Fruit fly (Drosophila melanogaster) whole organism, embryonic: ENCODE measurements around the gene Shmt.

ENCODE experiments used
- BEAF-32 ChIP-seq: fragments of 200-800 bp; sonication (Bioruptor generic); optimal IDR thresholded peaks from 3 replicates; lab custom pipeline; 2017; ENCODE audit warnings: missing biosample characterization, missing genetic modification characterization, mild to moderate bottlenecking, moderate library complexity, missing genetic modification reagents
- Blimp-1 ChIP-seq: fragments of 200-800 bp; sonication (Bioruptor generic); optimal IDR thresholded peaks from 3 replicates; lab custom pipeline; 2018; ENCODE audit warnings: missing biosample characterization, missing genetic modification characterization, mild to moderate bottlenecking, moderate library complexity, missing genetic modification reagents
- CG10979 ChIP-seq: fragments of 200-800 bp; sonication (Bioruptor generic); optimal IDR thresholded peaks from 2 replicates; lab custom pipeline; 2018; ENCODE audit warnings: missing biosample characterization, mild to moderate bottlenecking, missing genetic modification characterization, moderate library complexity
- CG12219 ChIP-seq: fragments of 200-800 bp; sonication (Bioruptor generic); optimal IDR thresholded peaks from 3 replicates; lab custom pipeline; 2018; ENCODE audit warnings: missing biosample characterization, mild to moderate bottlenecking, missing genetic modification characterization
- CG12744 ChIP-seq: fragments of 200-800 bp; sonication (Bioruptor generic); optimal IDR thresholded peaks from 2 replicates; lab custom pipeline; 2016; ENCODE audit warnings: missing biosample characterization, missing genetic modification characterization
- CG14965 ChIP-seq: fragments of 200-800 bp; sonication (Bioruptor generic); optimal IDR thresholded peaks from 2 replicates; lab custom pipeline; 2016; ENCODE audit warnings: missing biosample characterization, missing genetic modification characterization, borderline replicate concordance
- CG16813 ChIP-seq: fragments of 200-800 bp; sonication (Bioruptor generic); IDR thresholded peaks from 3 replicates; pipeline ENCODE4 v1.3.6; 2022; ENCODE audit warnings: missing biosample characterization, missing genetic modification characterization; ENCODE audit not compliant: partially characterized antibody
- CG2116 ChIP-seq: fragments of 200-800 bp; sonication (Bioruptor generic); optimal IDR thresholded peaks from 3 replicates; lab custom pipeline; 2018; ENCODE audit warnings: missing biosample characterization, mild to moderate bottlenecking, missing genetic modification characterization
- CG34422 ChIP-seq: fragments of 200-800 bp; sonication (Bioruptor generic); IDR thresholded peaks from 3 replicates; pipeline ENCODE4 v1.3.6; 2022; ENCODE audit warnings: missing biosample characterization, missing genetic modification characterization
- CG7357 ChIP-seq: fragments of 200-800 bp; sonication (Bioruptor generic); IDR thresholded peaks from 3 replicates; pipeline ENCODE4 v1.3.6; 2022; ENCODE audit warnings: missing biosample characterization, missing genetic modification characterization
- CG7928 ChIP-seq: fragments of 200-800 bp; sonication (Bioruptor generic); optimal IDR thresholded peaks from 2 replicates; lab custom pipeline; 2017; ENCODE audit warnings: missing biosample characterization, mild to moderate bottlenecking, missing genetic modification characterization
- CG7963 ChIP-seq: fragments of 200-800 bp; sonication (Bioruptor generic); IDR thresholded peaks from 3 replicates; pipeline ENCODE4 v1.3.6; 2022; ENCODE audit warnings: missing biosample characterization, missing genetic modification characterization; ENCODE audit not compliant: partially characterized antibody
- CG8924 ChIP-seq: fragments of 200-800 bp; optimal IDR thresholded peaks from 3 replicates; lab custom pipeline; 2019; ENCODE audit warnings: missing biosample characterization, mild to moderate bottlenecking, missing genetic modification characterization, moderate library complexity
- CG9215 ChIP-seq: fragments of 200-800 bp; sonication (Bioruptor generic); IDR thresholded peaks from 2 replicates; pipeline ENCODE4 v1.3.6; 2022; ENCODE audit warnings: missing biosample characterization, missing genetic modification characterization
- Dip2 ChIP-seq: fragments of 200-800 bp; sonication (Bioruptor generic); IDR thresholded peaks from 2 replicates; pipeline ENCODE4 v1.3.6; 2022; ENCODE audit warnings: missing biosample characterization, missing genetic modification characterization
- Dp ChIP-seq: fragments of 200-800 bp; sonication (Bioruptor generic); optimal IDR thresholded peaks from 2 replicates; lab custom pipeline; 2018; ENCODE audit warnings: missing biosample characterization, mild to moderate bottlenecking, missing genetic modification characterization, moderate library complexity
- HHEX ChIP-seq: fragments of 200-800 bp; sonication (Bioruptor generic); optimal IDR thresholded peaks from 3 replicates; lab custom pipeline; 2017; ENCODE audit warnings: missing biosample characterization, mild to moderate bottlenecking, missing genetic modification characterization, missing genetic modification reagents
- HmgD ChIP-seq: fragments of 200-800 bp; sonication (Bioruptor generic); optimal IDR thresholded peaks from 3 replicates; lab custom pipeline; 2016; ENCODE audit warnings: missing biosample characterization, missing genetic modification characterization
- Hr78 ChIP-seq, 2 experiments: fragments of 200-800 bp in 1 of 2; fragments of >200 bp in 1 of 2; sonication (Bioruptor generic) in 1 of 2; optimal IDR thresholded peaks; 2 replicates each; lab custom pipeline; 2017 to 2019; ENCODE audit warnings: missing biosample characterization in 2 of 2, missing genetic modification characterization in 2 of 2, mild to moderate bottlenecking in 1 of 2, moderate library complexity in 1 of 2
- MTF-1 ChIP-seq: fragments of 200-800 bp; sonication (Bioruptor generic); optimal IDR thresholded peaks from 2 replicates; lab custom pipeline; 2018; ENCODE audit warnings: missing biosample characterization, mild to moderate bottlenecking, missing genetic modification characterization, borderline replicate concordance
- Max ChIP-seq: fragments of 200-800 bp; sonication (Bioruptor generic); optimal IDR thresholded peaks from 2 replicates; lab custom pipeline; 2016; ENCODE audit warnings: missing biosample characterization, mild to moderate bottlenecking, missing genetic modification characterization
- Med ChIP-seq: fragments of 200-800 bp; sonication (Bioruptor generic); peaks from one replicate; lab custom pipeline; 2016; ENCODE audit warnings: missing biosample characterization, missing genetic modification characterization, mild to moderate bottlenecking, inconsistent platforms, moderate library complexity
- NK7.1 ChIP-seq: fragments of 200-800 bp; sonication (Bioruptor generic); optimal IDR thresholded peaks from 3 replicates; lab custom pipeline; 2016; ENCODE audit warnings: missing biosample characterization, missing genetic modification characterization
- Neu2 ChIP-seq: fragments of 200-800 bp; sonication (Bioruptor generic); optimal IDR thresholded peaks from 3 replicates; lab custom pipeline; 2016; ENCODE audit warnings: missing biosample characterization, missing genetic modification characterization, borderline replicate concordance
- Poxn ChIP-seq: fragments of 200-800 bp; sonication (Bioruptor generic); IDR thresholded peaks from 2 replicates; pipeline ENCODE4 v1.3.6; 2022; ENCODE audit warnings: missing biosample characterization, missing genetic modification characterization
- Ptx1 ChIP-seq: fragments of 200-800 bp; sonication (Bioruptor generic); IDR thresholded peaks from 2 replicates; pipeline ENCODE4 v1.3.6; 2022; ENCODE audit warnings: missing biosample characterization, missing genetic modification characterization
- Scr ChIP-seq: fragments of 200-800 bp; sonication (Bioruptor generic); IDR thresholded peaks from 2 replicates; pipeline ENCODE4 v1.3.6; 2022; ENCODE audit warnings: missing biosample characterization, missing genetic modification characterization; ENCODE audit not compliant: partially characterized antibody
- Sox100B ChIP-seq: fragments of 200-800 bp; sonication (Bioruptor generic); optimal IDR thresholded peaks from 3 replicates; lab custom pipeline; 2018; ENCODE audit warnings: missing biosample characterization, mild to moderate bottlenecking, missing genetic modification characterization
- Stat92E ChIP-seq, 3 experiments: fragments of >200 bp in 2 of 3; fragments of 200-800 bp in 1 of 3; sonication (Bioruptor generic) in 1 of 3; optimal IDR thresholded peaks; 2 replicates each; lab custom pipeline; 2017 to 2019; ENCODE audit warnings: missing biosample characterization in 3 of 3, missing genetic modification characterization in 3 of 3, mild to moderate bottlenecking in 1 of 3, moderate library complexity in 1 of 3
- Tbp ChIP-seq: fragments of >200 bp; optimal IDR thresholded peaks from 2 replicates; lab custom pipeline; 2018; ENCODE audit warnings: missing biosample characterization, missing genetic modification characterization
- al ChIP-seq: fragments of 200-800 bp; sonication (Bioruptor generic); IDR thresholded peaks from 2 replicates; pipeline ENCODE4 v1.3.6; 2022; ENCODE audit warnings: missing biosample characterization, missing genetic modification characterization
- ci ChIP-seq: fragments of 200-800 bp; sonication (Bioruptor generic); IDR thresholded peaks from 3 replicates; pipeline ENCODE4 v1.3.6; 2022; ENCODE audit warnings: missing biosample characterization, missing genetic modification characterization
- corto ChIP-seq: fragments of 200-800 bp; sonication (Bioruptor generic); optimal IDR thresholded peaks from 2 replicates; lab custom pipeline; 2016; ENCODE audit warnings: missing biosample characterization, mild to moderate bottlenecking, missing genetic modification characterization, moderate library complexity
- dysf ChIP-seq: fragments of 200-800 bp; sonication (Bioruptor generic); IDR thresholded peaks from 3 replicates; pipeline ENCODE4 v1.3.6; 2022; ENCODE audit warnings: missing biosample characterization, missing genetic modification characterization
- fu2 ChIP-seq: fragments of 200-800 bp; sonication (Bioruptor generic); optimal IDR thresholded peaks from 2 replicates; lab custom pipeline; 2016; ENCODE audit warnings: missing biosample characterization, missing genetic modification characterization
- gsb ChIP-seq: fragments of 200-800 bp; sonication (Bioruptor generic); IDR thresholded peaks from 2 replicates; pipeline ENCODE4 v1.3.6; 2022; ENCODE audit warnings: missing biosample characterization, missing genetic modification characterization
- hbn ChIP-seq: fragments of 200-800 bp; sonication (Bioruptor generic); IDR thresholded peaks from 2 replicates; pipeline ENCODE4 v1.3.6; 2022; ENCODE audit warnings: missing biosample characterization, missing genetic modification characterization; ENCODE audit not compliant: partially characterized antibody
- jigr1 ChIP-seq: fragments of 200-800 bp; sonication (Bioruptor generic); IDR thresholded peaks from 3 replicates; pipeline ENCODE4 v1.3.6; 2022; ENCODE audit warnings: missing biosample characterization, missing genetic modification characterization
- nerfin-1 ChIP-seq: fragments of 200-800 bp; sonication (Bioruptor generic); optimal IDR thresholded peaks from 3 replicates; lab custom pipeline; 2019; ENCODE audit warnings: missing biosample characterization, mild to moderate bottlenecking, missing genetic modification characterization, moderate library complexity
- nom ChIP-seq: fragments of 200-800 bp; sonication (Bioruptor generic); optimal IDR thresholded peaks from 2 replicates; lab custom pipeline; 2017; ENCODE audit warnings: missing biosample characterization, missing genetic modification characterization, mild to moderate bottlenecking, moderate library complexity, missing genetic modification reagents
- pho ChIP-seq: fragments of 200-800 bp; sonication (Bioruptor generic); optimal IDR thresholded peaks from 2 replicates; lab custom pipeline; 2016; ENCODE audit warnings: missing biosample characterization, missing genetic modification characterization
- sc ChIP-seq, 3 experiments: fragments of >200 bp in 2 of 3; fragments of 200-800 bp in 1 of 3; sonication (Bioruptor generic) in 1 of 3; optimal IDR thresholded peaks; 2 replicates in 2 of 3; 3 replicates in 1 of 3; lab custom pipeline; 2017; ENCODE audit warnings: mild to moderate bottlenecking in 1 of 3, missing biosample characterization in 1 of 3, missing genetic modification characterization in 1 of 3, missing genetic modification reagents in 1 of 3
- stwl ChIP-seq: fragments of 200-800 bp; sonication (Bioruptor generic); optimal IDR thresholded peaks from 3 replicates; lab custom pipeline; 2018; ENCODE audit warnings: missing biosample characterization, mild to moderate bottlenecking, missing genetic modification characterization, moderate library complexity
- tll ChIP-seq, 2 experiments: fragments of 200-800 bp in 1 of 2; fragments of >200 bp in 1 of 2; sonication (Bioruptor generic) in 1 of 2; optimal IDR thresholded peaks; 2 replicates each; lab custom pipeline; 2017 to 2019; ENCODE audit warnings: missing biosample characterization in 2 of 2, missing genetic modification characterization in 2 of 2, mild to moderate bottlenecking in 1 of 2, moderate library complexity in 1 of 2
- tx ChIP-seq: fragments of 200-800 bp; sonication (Bioruptor generic); optimal IDR thresholded peaks from 2 replicates; lab custom pipeline; 2016; ENCODE audit warnings: missing biosample characterization, missing genetic modification characterization
- vvl ChIP-seq: fragments of 200-800 bp; sonication (Bioruptor generic); IDR thresholded peaks from 2 replicates; pipeline ENCODE4 v1.3.6; 2022; ENCODE audit warnings: missing biosample characterization, missing genetic modification characterization

Shmt gene

dm6 chrX:5965517-5966397 is 49.2 kb upstream of the Shmt start, which contains the start of gene Grip (continued):
- TF ChIP-seq fu2 (GFP tag; lab: Kevin White, UChicago) (no peak), HmgD (GFP tag; lab: Kevin White, UChicago) (no peak), corto (GFP tag; lab: Kevin White, UChicago) (no peak), CG14965 (no peak), Hr78 (GFP tag; optimal IDR thresholded peaks at IDR 0.05; lab: Kevin White, UChicago) (peak in 1 of 2 experiments; percentile 14), Sox100B (GFP tag; lab: Kevin White, UChicago) (peak; percentile 48), tx (GFP tag; lab: Kevin White, UChicago) (no peak), MTF-1 (GFP tag; lab: Kevin White, UChicago) (no peak), Tbp (GFP tag; lab: Kevin White, UChicago) (no peak), Neu2 (GFP tag; lab: Kevin White, UChicago) (no peak), hbn (GFP tag; lab: Robert Waterston, UW) (peak; percentile 61), CG34422 (GFP tag; lab: Robert Waterston, UW) (no peak), CG10979 (tag; lab: Kevin White, UChicago) (peak; percentile 53), CG7357 (GFP tag; lab: Robert Waterston, UW) (0 out of 3 replicates have a peak, but pooled peaks have one; percentile 20), stwl (tag; lab: Kevin White, UChicago) (peak; percentile 27), Poxn (GFP tag; lab: Robert Waterston, UW) (no peak), tll (GFP tag; optimal IDR thresholded peaks at IDR 0.05; lab: Kevin White, UChicago) (no peak), CG7963 (GFP tag; lab: Robert Waterston, UW) (0 out of 3 replicates have a peak, but pooled peaks have one; percentile 30), Blimp-1 (GFP tag; lab: Kevin White, UChicago) (peak; percentile 40), gsb (GFP tag; lab: Robert Waterston, UW) (no peak), Scr (GFP tag; lab: Robert Waterston, UW) (peak; percentile 72), vvl (GFP tag; lab: Robert Waterston, UW) (no peak; the same call in 1 of the 2 replicates), NK7.1 (GFP tag; lab: Kevin White, UChicago) (no peak), HHEX (peak; percentile 17), CG7928 (GFP tag; lab: Kevin White, UChicago) (no peak), ci (0 out of 3 replicates have a peak, but pooled peaks have one; percentile 35), pho (GFP tag; lab: Kevin White, UChicago) (no peak), Stat92E (GFP tag; optimal IDR thresholded peaks at IDR 0.05; lab: Kevin White, UChicago) (no peak), CG12744 (GFP tag; lab: Kevin White, UChicago) (no peak), Med (GFP tag; lab: Kevin White, UChicago) (peak; percentile 71), jigr1 (no peak), Ptx1 (GFP tag; lab: Robert Waterston, UW) (peak; percentile 33; the same call in 1 of the 2 replicates), sc (optimal IDR thresholded peaks at IDR 0.05; lab: Kevin White, UChicago) (no peak), sc (GFP tag; optimal IDR thresholded peaks at IDR 0.05; lab: Kevin White, UChicago) (no peak), CG16813 (peak; percentile 67), BEAF-32 (GFP tag; lab: Kevin White, UChicago) (peak; percentile 68), al (GFP tag; lab: Robert Waterston, UW) (no peak), nom (GFP tag; lab: Kevin White, UChicago) (no peak), dysf (GFP tag; lab: Robert Waterston, UW) (no peak; the same call in 2 of the 3 replicates), Dp (GFP tag; lab: Kevin White, UChicago) (no peak), CG8924 (tag; lab: Kevin White, UChicago) (peak; percentile 51), Max (peak; percentile 6), nerfin-1 (no peak), Dip2 (GFP tag; lab: Robert Waterston, UW) (no peak), CG12219 (GFP tag; lab: Kevin White, UChicago) (no peak), CG2116 (peak; percentile 30), CG9215 (GFP tag; lab: Robert Waterston, UW) (0 out of 2 replicates have a peak, but pooled peaks have one; percentile 13)
